Worm (Caenorhabditis elegans) whole organism, L4/young adult: ENCODE measurements around the gene F44E7.4.

Experiments used
- W03F9.2 ChIP-seq: fragments of 150-350 bp; optimal IDR thresholded peaks from 2 replicates; lab custom pipeline; 2014; ENCODE audit warnings: missing biosample characterization, missing genetic modification characterization
- dao-5 ChIP-seq: sonication (generic microtip); optimal IDR thresholded peaks from 2 replicates; lab custom pipeline; 2016; ENCODE audit warnings: missing genotype, missing genetic modification characterization, moderate library complexity, missing compliant biosample characterization

ce11 chrV:5768292-5768695 is 8.5 kb downstream of the F44E7.4 start:
- TF ChIP-seq dao-5 (tag; lab: Kevin White, UChicago) (no peak), W03F9.2 (tag; lab: Kevin White, UChicago) (no peak)
